Worm (Caenorhabditis elegans) whole organism, L4 larva: ENCODE data around the gene ZK1127.4.

Source experiments
- R02D3.7 ChIP-seq: fragments of 150-350 bp; sonication (generic microtip); optimal IDR thresholded peaks from 3 replicates; lab custom pipeline; 2014; ENCODE audit warnings: missing biosample characterization, missing genetic modification characterization
- T26A8.4 ChIP-seq: fragments of 200-800 bp; sonication (Bioruptor generic); IDR thresholded peaks from 2 replicates; pipeline ENCODE4 v1.3.6; 2022; ENCODE audit warnings: missing genetic modification characterization, missing compliant biosample characterization
- ama-1 ChIP-seq: fragments of 150-350 bp; optimal IDR thresholded peaks from 2 replicates; lab custom pipeline; 2014; ENCODE audit warnings: inconsistent platforms, mixed read lengths
- cey-2 ChIP-seq: sonication (generic microtip); optimal IDR thresholded peaks from 3 replicates; lab custom pipeline; 2017; ENCODE audit warnings: missing genetic modification characterization, mild to moderate bottlenecking, missing compliant biosample characterization, antibody characterized with exemption, borderline replicate concordance; ENCODE audit not compliant: insufficient read depth
- fkh-10 ChIP-seq: fragments of 150-350 bp; optimal IDR thresholded peaks from 2 replicates; lab custom pipeline; 2014; ENCODE audit warnings: missing biosample characterization, missing genetic modification reagents, missing genetic modification characterization
- lim-7 ChIP-seq: fragments of 200-800 bp; sonication (Bioruptor generic); IDR thresholded peaks from 2 replicates; pipeline ENCODE4 v1.3.6; 2022; ENCODE audit warnings: missing genetic modification characterization, missing compliant biosample characterization
- lin-1 ChIP-seq: fragments of 200-800 bp; sonication (Bioruptor generic); IDR thresholded peaks from 2 replicates; pipeline ENCODE4 v1.3.6; 2022; ENCODE audit warnings: missing genetic modification reagents, missing genetic modification characterization, missing compliant biosample characterization
- lin-15B ChIP-seq: fragments of 150-350 bp; sonication (generic microtip); optimal IDR thresholded peaks from 3 replicates; lab custom pipeline; 2014; ENCODE audit warnings: missing biosample characterization, missing genetic modification characterization
- lsy-2 ChIP-seq, 2 experiments: fragments of 150-350 bp in 1 of 2; sonication (generic microtip) in 1 of 2; optimal IDR thresholded peaks; 2 replicates each; lab custom pipeline; 2014 to 2017; ENCODE audit warnings: missing biosample characterization in 2 of 2, missing genetic modification characterization in 2 of 2
- madf-9 ChIP-seq: fragments of 200-800 bp; sonication (Bioruptor generic); conservative IDR thresholded peaks from 2 replicates; pipeline ENCODE4 v1.3.6; 2022; ENCODE audit warnings: missing genetic modification reagents, missing genetic modification characterization, missing compliant biosample characterization
- nhr-237 ChIP-seq: sonication (generic microtip); optimal IDR thresholded peaks from 2 replicates; lab custom pipeline; 2017; ENCODE audit warnings: missing biosample characterization, missing genetic modification characterization
- nhr-77 ChIP-seq: fragments of 150-350 bp; optimal IDR thresholded peaks from 2 replicates; lab custom pipeline; 2014; ENCODE audit warnings: missing biosample characterization, missing genetic modification characterization
- pha-4 ChIP-seq, 2 experiments: fragments of 150-350 bp in 1 of 2; fragments of 200-800 bp in 1 of 2; sonication (Bioruptor generic) in 1 of 2; IDR thresholded peaks in 1 of 2; optimal IDR thresholded peaks in 1 of 2; 2 replicates each; pipeline versions ENCODE4 v1.3.6 to Lab custom; 2014 to 2022; ENCODE audit warnings: missing genetic modification characterization in 2 of 2, missing genetic modification reagents in 2 of 2, missing biosample characterization in 1 of 2, missing compliant biosample characterization in 1 of 2

DNA sequence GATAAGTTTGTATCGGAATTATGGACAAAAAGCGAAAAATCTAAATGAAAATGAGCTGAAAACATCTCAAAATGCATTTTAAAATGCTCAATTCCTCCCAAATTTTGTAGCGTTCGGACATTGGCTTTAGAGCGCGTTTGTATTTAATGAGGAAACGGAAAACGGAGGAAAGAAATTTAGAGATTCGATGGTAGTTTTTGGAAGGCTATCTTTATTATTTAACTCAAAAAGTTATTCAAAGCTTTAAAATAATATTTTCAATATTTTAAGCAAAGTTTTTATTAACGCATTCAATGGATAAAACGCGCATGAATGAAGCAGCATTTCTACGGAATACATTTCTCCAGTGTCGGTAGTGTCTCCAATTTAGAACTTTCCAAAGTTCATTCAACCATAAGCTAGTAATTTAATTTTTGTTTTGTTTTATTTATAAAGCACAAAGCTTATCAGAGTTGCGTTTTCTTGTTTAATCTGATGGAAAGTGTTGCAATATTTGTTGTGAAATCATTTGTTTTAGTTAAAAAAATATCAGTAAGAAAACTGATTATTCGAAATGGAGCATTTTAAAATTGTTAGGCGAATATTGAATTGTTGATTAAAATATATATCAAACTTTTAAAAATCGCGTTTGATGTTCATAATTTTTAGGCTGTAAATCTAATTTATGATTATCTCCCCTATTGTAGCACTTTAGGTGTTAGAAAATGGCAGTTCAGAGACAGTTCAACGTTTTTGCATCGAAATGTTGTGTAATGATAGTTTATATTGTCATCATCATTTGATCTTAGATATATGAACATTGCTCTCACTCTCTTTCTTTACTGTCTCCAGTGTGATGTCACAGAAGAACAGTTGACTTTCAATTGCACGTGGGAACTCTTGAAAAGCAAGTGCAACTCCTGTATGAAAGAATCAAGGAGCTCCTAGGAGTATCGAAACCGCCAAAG is 19.1 kb downstream of the ZK1127.4 start:
- TF ChIP-seq pha-4 (GFP tag; IDR thresholded peaks at IDR 0.05; lab: Robert Waterston, UW), result no peak
- peak; percentile 35 for TF ChIP-seq pha-4 (tag; optimal IDR thresholded peaks at IDR 0.05; lab: Kevin White, UChicago)
- TF ChIP-seq lin-1 (GFP tag; lab: Robert Waterston, UW), result peak; percentile 68; the same call in 1 of the 2 replicates
- peak; percentile 21 to 81 for TF ChIP-seq lsy-2 (tag; optimal IDR thresholded peaks at IDR 0.05; lab: Kevin White, UChicago)
- peak; percentile 15 for TF ChIP-seq fkh-10
- TF ChIP-seq ama-1, result no peak
- TF ChIP-seq R02D3.7 (tag; lab: Kevin White, UChicago), result no peak
- TF ChIP-seq lim-7 (GFP tag; lab: Robert Waterston, UW), result no peak
- TF ChIP-seq nhr-237 (tag; lab: Kevin White, UChicago), result no peak
- TF ChIP-seq cey-2 (tag; lab: Kevin White, UChicago), result no peak
- peak; percentile 38 for TF ChIP-seq nhr-77 (tag; lab: Kevin White, UChicago)
- TF ChIP-seq lin-15B, result no peak
- TF ChIP-seq madf-9 (GFP tag; lab: Robert Waterston, UW), result no peak
- no peak for TF ChIP-seq T26A8.4
